Worm (Caenorhabditis elegans) whole organism, L4/young adult: ENCODE measurements around the gene srz-11.

Experiments
- W03F9.2 ChIP-seq: fragments of 150-350 bp; optimal IDR thresholded peaks from 2 replicates; lab custom pipeline; 2014; ENCODE audit warnings: missing biosample characterization, missing genetic modification characterization
- dao-5 ChIP-seq: sonication (generic microtip); optimal IDR thresholded peaks from 2 replicates; lab custom pipeline; 2016; ENCODE audit warnings: missing genotype, missing genetic modification characterization, moderate library complexity, missing compliant biosample characterization
- him-1 ChIP-seq: sonication (generic microtip); optimal IDR thresholded peaks from 2 replicates; lab custom pipeline; 2016; ENCODE audit warnings: missing genotype, missing genetic modification reagents, missing genetic modification characterization, missing compliant biosample characterization

DNA sequence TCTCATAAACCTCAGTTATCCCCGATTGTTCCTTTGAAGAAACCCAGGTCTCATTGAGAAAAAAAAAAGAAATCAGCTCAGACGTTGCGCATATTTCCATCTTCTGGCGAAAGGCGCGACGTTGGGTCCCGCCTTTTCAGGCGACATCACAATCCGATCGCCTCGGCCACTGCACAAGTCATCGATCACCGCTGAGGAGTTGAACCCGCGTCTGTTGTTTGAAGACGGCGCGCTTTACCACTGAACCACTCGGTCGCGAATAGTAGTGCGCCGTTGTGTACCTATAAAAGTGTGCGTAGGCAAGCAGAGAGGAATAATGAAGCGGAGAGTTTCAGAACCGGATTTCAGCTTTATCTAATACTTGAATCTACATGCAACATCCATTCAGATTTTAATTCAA, 28.0 kb downstream of the srz-11 start, which contains the start of gene Y75B12B.11:
- TF ChIP-seq him-1 (no peak), W03F9.2 (peak; percentile 43), dao-5 (tag; lab: Kevin White, UChicago) (peak; percentile 95)
